Worm (Caenorhabditis elegans) whole organism, midembryonic: Measurements from ENCODE around the gene K09H11.4.

Experiments used
- T22C8.4 ChIP-seq: fragments of 200-800 bp; sonication (Bioruptor generic); IDR thresholded peaks from 2 replicates; pipeline ENCODE4 v1.3.6; 2022; ENCODE audit warnings: missing genetic modification characterization, missing compliant biosample characterization
- cog-1 ChIP-seq: sonication (generic microtip); optimal IDR thresholded peaks from 2 replicates; lab custom pipeline; 2016; ENCODE audit warnings: missing genetic modification characterization, missing compliant biosample characterization
- flt-1 ChIP-seq: fragments of 200-800 bp; sonication (Bioruptor generic); IDR thresholded peaks from 2 replicates; pipeline ENCODE4 v1.3.6; 2022; ENCODE audit warnings: missing genetic modification characterization, missing compliant biosample characterization
- tab-1 ChIP-seq: fragments of 200-800 bp; sonication (Bioruptor generic); IDR thresholded peaks from 2 replicates; pipeline ENCODE4 v1.3.6; 2022; ENCODE audit warnings: missing genetic modification characterization, missing compliant biosample characterization
- ztf-23 ChIP-seq: fragments of 200-800 bp; sonication (Bioruptor generic); IDR thresholded peaks from 2 replicates; pipeline ENCODE4 v1.3.6; 2022; ENCODE audit warnings: missing genetic modification reagents, missing genetic modification characterization, missing compliant biosample characterization
- ztf-29 ChIP-seq: fragments of 200-800 bp; sonication (Bioruptor generic); IDR thresholded peaks from 2 replicates; pipeline ENCODE4 v1.3.6; 2022; ENCODE audit warnings: missing genetic modification reagents, missing genetic modification characterization, missing compliant biosample characterization

ce11 chrV:5717237-5717935 is 9.0 kb downstream of the K09H11.4 start, which contains the start of gene rga-3:
- TF ChIP-seq tab-1 = no peak
- TF ChIP-seq T22C8.4 = no peak
- TF ChIP-seq flt-1 (GFP tag; lab: Robert Waterston, UW) = no peak
- TF ChIP-seq ztf-23 (GFP tag; lab: Robert Waterston, UW) = no peak
- TF ChIP-seq ztf-29 (GFP tag; lab: Robert Waterston, UW) = no peak
- TF ChIP-seq cog-1 (tag; lab: Kevin White, UChicago) = no peak
